Worm (Caenorhabditis elegans) whole organism, late embryonic: ENCODE measurements around the gene Y55F3AM.21.

Experiments
- ceh-9 ChIP-seq: sonication (generic microtip); optimal IDR thresholded peaks from 2 replicates; lab custom pipeline; 2016; ENCODE audit warnings: mild to moderate bottlenecking, missing genetic modification characterization, inconsistent platforms, missing compliant biosample characterization
- dve-1 ChIP-seq: sonication (generic microtip); optimal IDR thresholded peaks from 2 replicates; lab custom pipeline; 2017; ENCODE audit warnings: antibody characterized with exemption, mild to moderate bottlenecking, missing genetic modification characterization, missing compliant biosample characterization
- eyg-1 ChIP-seq: sonication (generic microtip); optimal IDR thresholded peaks from 2 replicates; lab custom pipeline; 2016; ENCODE audit warnings: missing genotype, missing genetic modification characterization, missing compliant biosample characterization
- fkh-10 ChIP-seq: fragments of 150-350 bp; optimal IDR thresholded peaks from 2 replicates; lab custom pipeline; 2014; ENCODE audit warnings: missing biosample characterization, missing genetic modification reagents, missing genetic modification characterization
- nfya-1 ChIP-seq: sonication (generic microtip); optimal IDR thresholded peaks from 2 replicates; lab custom pipeline; 2017; ENCODE audit warnings: missing genetic modification characterization, mild to moderate bottlenecking, missing compliant biosample characterization, antibody characterized with exemption, moderate library complexity
- pha-4 ChIP-seq: fragments of 150-350 bp; optimal IDR thresholded peaks from 2 replicates; lab custom pipeline; 2018; ENCODE audit warnings: missing biosample characterization, missing genetic modification reagents, missing genetic modification characterization
- pqm-1 ChIP-seq: sonication (generic microtip); optimal IDR thresholded peaks from 2 replicates; lab custom pipeline; 2016; ENCODE audit warnings: missing genetic modification characterization, missing compliant biosample characterization

DNA sequence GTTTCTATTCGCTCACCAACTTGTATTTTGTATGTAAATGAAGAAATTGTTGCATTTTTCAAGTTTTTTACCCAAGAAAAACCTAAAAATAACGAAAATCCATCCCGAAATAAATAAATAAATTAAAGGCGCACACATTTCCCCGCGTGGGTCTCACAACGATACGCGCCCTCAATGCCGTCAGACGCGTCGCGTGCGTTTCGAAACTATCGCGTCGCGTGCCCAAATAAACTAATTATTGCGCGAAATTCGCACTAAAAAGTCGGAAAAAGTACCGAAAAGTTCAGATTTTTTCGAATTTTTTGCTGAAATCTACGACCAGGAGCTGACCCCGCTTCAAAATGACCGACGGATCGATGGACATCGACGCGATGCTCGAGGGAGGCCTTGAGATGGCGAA, 39.0 kb downstream of the Y55F3AM.21 start, which contains the start of gene rbm-39:
- TF ChIP-seq pqm-1 (tag; lab: Kevin White, UChicago) (no peak), ceh-9 (no peak), eyg-1 (tag; lab: Kevin White, UChicago) (no peak), fkh-10 (GFP tag; lab: Kevin White, UChicago) (no peak), dve-1 (tag; lab: Kevin White, UChicago) (no peak), pha-4 (tag; lab: Kevin White, UChicago) (no peak), nfya-1 (tag; lab: Kevin White, UChicago) (peak; percentile 64)
